Worm (Caenorhabditis elegans): Measurements from ENCODE around the gene srh-192.

DNA sequence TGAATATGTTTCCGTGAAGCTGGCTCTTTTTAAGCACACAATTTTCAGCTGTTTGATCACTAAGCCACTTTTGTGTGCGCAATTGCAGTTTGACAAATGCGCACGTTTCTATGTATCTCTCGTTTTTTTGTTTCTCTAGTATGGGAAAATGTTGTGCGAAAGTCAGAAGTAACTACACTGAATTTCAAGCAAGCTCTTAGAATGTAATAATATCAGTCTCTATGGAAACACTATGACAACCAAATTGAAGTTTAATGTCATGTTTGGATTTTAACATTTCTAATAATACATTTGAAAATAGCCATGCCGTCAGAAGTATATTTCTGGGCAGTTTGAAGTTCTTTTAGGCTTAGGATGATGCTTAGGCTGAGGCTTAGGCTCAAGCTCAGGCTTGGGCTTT, 4.9 kb upstream of the srh-192 start, which contains the start of gene ZC132.9:
- TF ChIP-seq aly-2 (tag; optimal IDR thresholded peaks at IDR 0.05), result no peak
- TF ChIP-seq nhr-76 (tag; optimal IDR thresholded peaks at IDR 0.05), result no peak
- TF ChIP-seq mml-1 (tag; optimal IDR thresholded peaks at IDR 0.05), result no peak
- no peak for TF ChIP-seq nhr-23 (tag; optimal IDR thresholded peaks at IDR 0.05)

Data from whole organism, L3 larva.